Fruit fly (Drosophila melanogaster): ENCODE measurements around the gene CG11438.

DNA sequence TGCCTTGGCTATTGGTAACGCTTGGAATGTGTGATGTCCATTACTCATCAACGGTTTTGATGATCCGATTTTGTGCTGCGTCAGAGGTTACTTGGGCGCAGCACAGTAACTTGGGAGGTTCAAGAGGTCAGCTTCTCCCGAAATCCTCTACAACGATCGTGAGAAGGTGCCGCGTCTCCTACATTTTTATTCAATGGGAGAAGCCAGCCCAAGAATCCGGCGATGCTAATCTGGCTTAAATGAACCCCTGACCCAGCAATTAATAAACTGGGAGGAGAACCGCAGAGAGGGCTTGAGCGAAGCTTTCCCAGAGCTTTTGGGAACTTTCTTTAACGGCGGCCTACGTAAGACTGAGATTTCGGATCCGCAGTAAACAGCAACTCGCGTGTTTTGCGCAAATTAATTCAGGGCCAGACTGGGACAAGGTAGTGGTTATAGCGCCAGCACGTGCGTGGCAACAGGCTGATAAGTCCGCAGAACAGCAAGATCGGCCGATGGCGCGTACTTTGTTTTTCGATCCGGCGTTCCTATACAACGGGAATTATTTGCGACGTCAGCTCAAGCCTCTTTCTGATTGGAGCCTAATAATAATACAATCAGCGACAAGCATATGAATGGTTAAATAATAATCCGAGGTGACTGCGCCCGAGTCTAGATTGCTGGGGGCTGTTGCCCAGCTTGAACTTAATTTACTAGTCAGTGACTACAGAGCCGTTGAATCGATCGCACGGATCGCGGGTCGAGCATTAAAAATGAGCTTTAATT, 8.8 kb downstream of the CG11438 start, which contains the start of gene CG11425:
- no peak for TF ChIP-seq CG8478 (optimal IDR thresholded peaks at IDR 0.05)
- TF ChIP-seq CTCF (optimal IDR thresholded peaks at IDR 0.05), result no peak

Measured in S2 (cell line).